Worm (Caenorhabditis elegans) whole organism, L4 larva: Measurements from ENCODE around the gene arl-5.

Source experiments
- T20F7.1 ChIP-seq: fragments of 200-800 bp; sonication (Bioruptor generic); optimal IDR thresholded peaks from 2 replicates; lab custom pipeline; 2018; ENCODE audit warnings: mild to moderate bottlenecking, missing genetic modification characterization, missing compliant biosample characterization
- T26A8.4 ChIP-seq: fragments of 200-800 bp; sonication (Bioruptor generic); IDR thresholded peaks from 2 replicates; pipeline ENCODE4 v1.3.6; 2022; ENCODE audit warnings: missing genetic modification characterization, missing compliant biosample characterization
- Y105C5A.15 ChIP-seq: fragments of 200-800 bp; sonication (Bioruptor generic); IDR thresholded peaks from 2 replicates; pipeline ENCODE4 v1.3.6; 2022; ENCODE audit warnings: missing genetic modification characterization, missing compliant biosample characterization
- Y75B8A.6 ChIP-seq: fragments of 200-800 bp; sonication (Bioruptor generic); IDR thresholded peaks from 2 replicates; pipeline ENCODE4 v1.3.6; 2022; ENCODE audit warnings: missing genetic modification reagents, missing genetic modification characterization, missing compliant biosample characterization
- aha-1 ChIP-seq: fragments of 150-350 bp; peaks from one replicate; lab custom pipeline; 2014; ENCODE audit warnings: missing biosample characterization, missing genetic modification characterization
- aly-2 ChIP-seq: sonication (generic microtip); optimal IDR thresholded peaks from 2 replicates; lab custom pipeline; 2018; ENCODE audit warnings: missing biosample characterization, missing genetic modification characterization
- ama-1 ChIP-seq: fragments of 150-350 bp; optimal IDR thresholded peaks from 2 replicates; lab custom pipeline; 2014; ENCODE audit warnings: inconsistent platforms, mixed read lengths
- ceh-20 ChIP-seq: fragments of 200-800 bp; sonication (Bioruptor generic); IDR thresholded peaks from 2 replicates; pipeline ENCODE4 v1.3.6; 2022; ENCODE audit warnings: missing genetic modification reagents, missing genetic modification characterization, missing compliant biosample characterization
- ceh-82 ChIP-seq: sonication (generic microtip); optimal IDR thresholded peaks from 2 replicates; lab custom pipeline; 2017; ENCODE audit warnings: missing biosample characterization, missing genetic modification characterization
- cey-2 ChIP-seq: sonication (generic microtip); optimal IDR thresholded peaks from 3 replicates; lab custom pipeline; 2017; ENCODE audit warnings: missing genetic modification characterization, mild to moderate bottlenecking, missing compliant biosample characterization, antibody characterized with exemption, borderline replicate concordance; ENCODE audit not compliant: insufficient read depth
- daf-16 ChIP-seq, 3 experiments: sonication (generic microtip); optimal IDR thresholded peaks; 2 replicates each; lab custom pipeline; 2016 to 2017; ENCODE audit warnings: missing genetic modification characterization in 3 of 3, missing genetic modification reagents in 3 of 3, mild to moderate bottlenecking in 2 of 3, missing compliant biosample characterization in 2 of 3, missing biosample characterization in 1 of 3, moderate library complexity in 1 of 3
- dmd-6 ChIP-seq: fragments of 200-800 bp; sonication (Bioruptor generic); IDR thresholded peaks from 2 replicates; pipeline ENCODE4 v1.3.6; 2022; ENCODE audit warnings: missing genetic modification reagents, missing genetic modification characterization, missing compliant biosample characterization
- dpl-1 ChIP-seq: fragments of 150-350 bp; optimal IDR thresholded peaks from 2 replicates; lab custom pipeline; 2014; ENCODE audit warnings: missing biosample characterization, missing genetic modification reagents, missing genetic modification characterization
- dve-1 ChIP-seq: sonication (generic microtip); optimal IDR thresholded peaks from 2 replicates; lab custom pipeline; 2017; ENCODE audit warnings: antibody characterized with exemption, mild to moderate bottlenecking, missing genetic modification characterization, missing compliant biosample characterization; ENCODE audit not compliant: insufficient read depth
- egl-43 ChIP-seq: fragments of 200-800 bp; sonication (Bioruptor generic); IDR thresholded peaks from 2 replicates; pipeline ENCODE4 v1.3.6; 2022; ENCODE audit warnings: missing genetic modification reagents, missing genetic modification characterization, missing compliant biosample characterization
- gei-8 ChIP-seq: fragments of 200-800 bp; sonication (Bioruptor generic); optimal IDR thresholded peaks from 2 replicates; lab custom pipeline; 2018; ENCODE audit warnings: mild to moderate bottlenecking, missing genetic modification characterization, missing compliant biosample characterization
- hif-1 ChIP-seq, 2 experiments: sonication (generic microtip); optimal IDR thresholded peaks; 2 replicates each; lab custom pipeline; 2016 to 2017; ENCODE audit warnings: missing compliant biosample characterization in 2 of 2, missing genetic modification characterization in 2 of 2, missing genetic modification reagents in 2 of 2, missing genotype in 2 of 2, mild to moderate bottlenecking in 1 of 2
- hlh-11 ChIP-seq: fragments of 200-800 bp; sonication (Bioruptor generic); optimal IDR thresholded peaks from 2 replicates; lab custom pipeline; 2018; ENCODE audit warnings: mild to moderate bottlenecking, missing genetic modification characterization, missing compliant biosample characterization
- hlh-30 ChIP-seq: sonication (generic microtip); optimal IDR thresholded peaks from 2 replicates; lab custom pipeline; 2017; ENCODE audit warnings: antibody characterized with exemption, mild to moderate bottlenecking, missing genetic modification characterization, missing compliant biosample characterization; ENCODE audit not compliant: insufficient read depth
- lin-13 ChIP-seq: fragments of 150-350 bp; optimal IDR thresholded peaks from 2 replicates; lab custom pipeline; 2014; ENCODE audit warnings: missing biosample characterization, missing genetic modification reagents, missing genetic modification characterization
- lin-38 ChIP-seq: fragments of 200-800 bp; sonication (Bioruptor generic); IDR thresholded peaks from 2 replicates; pipeline ENCODE4 v1.3.6; 2022; ENCODE audit warnings: missing genetic modification reagents, missing genetic modification characterization, missing compliant biosample characterization
- lin-39 ChIP-seq: fragments of 150-350 bp; optimal IDR thresholded peaks from 2 replicates; lab custom pipeline; 2014; ENCODE audit warnings: missing biosample characterization, missing genetic modification reagents, missing genetic modification characterization
- lsy-2 ChIP-seq, 2 experiments: fragments of 150-350 bp in 1 of 2; sonication (generic microtip) in 1 of 2; optimal IDR thresholded peaks; 2 replicates each; lab custom pipeline; 2014 to 2017; ENCODE audit warnings: missing biosample characterization in 2 of 2, missing genetic modification characterization in 2 of 2
- madf-5 ChIP-seq, 2 experiments: fragments of 200-800 bp; sonication (Bioruptor generic); IDR thresholded peaks; 2 replicates each; pipeline ENCODE4 v1.3.6; 2022; ENCODE audit warnings: missing compliant biosample characterization in 2 of 2, missing genetic modification characterization in 2 of 2
- mdl-1 ChIP-seq, 2 experiments: fragments of 150-350 bp in 1 of 2; sonication (generic microtip) in 1 of 2; optimal IDR thresholded peaks; 2 replicates each; lab custom pipeline; 2014 to 2017; ENCODE audit warnings: missing biosample characterization in 2 of 2, missing genetic modification characterization in 2 of 2
- mep-1 ChIP-seq: fragments of 150-350 bp; sonication (generic microtip); optimal IDR thresholded peaks from 3 replicates; lab custom pipeline; 2014; ENCODE audit warnings: missing biosample characterization, missing genetic modification characterization
- mes-2 ChIP-seq: sonication (generic microtip); optimal IDR thresholded peaks from 2 replicates; lab custom pipeline; 2016; ENCODE audit warnings: missing genotype, mild to moderate bottlenecking, missing genetic modification characterization, missing compliant biosample characterization; ENCODE audit not compliant: poor library complexity, severe bottlenecking
- mxl-2 ChIP-seq: fragments of 200-800 bp; sonication (Bioruptor generic); conservative IDR thresholded peaks from 2 replicates; pipeline ENCODE4 v1.3.6; 2022; ENCODE audit warnings: missing genetic modification reagents, missing genetic modification characterization, missing compliant biosample characterization
- mxl-3 ChIP-seq: fragments of 200-800 bp; sonication (Bioruptor generic); optimal IDR thresholded peaks from 2 replicates; lab custom pipeline; 2018; ENCODE audit warnings: mild to moderate bottlenecking, missing genetic modification characterization, missing compliant biosample characterization
- nhr-10 ChIP-seq: fragments of 150-350 bp; optimal IDR thresholded peaks from 2 replicates; lab custom pipeline; 2014; ENCODE audit warnings: missing biosample characterization, missing genetic modification characterization
- nhr-111 ChIP-seq: fragments of 200-800 bp; sonication (Bioruptor generic); optimal IDR thresholded peaks from 2 replicates; lab custom pipeline; 2018; ENCODE audit warnings: mild to moderate bottlenecking, missing genetic modification characterization, missing compliant biosample characterization
- nhr-25 ChIP-seq: sonication (generic microtip); optimal IDR thresholded peaks from 2 replicates; lab custom pipeline; 2017; ENCODE audit warnings: missing genetic modification characterization, mild to moderate bottlenecking, missing compliant biosample characterization, antibody characterized with exemption, moderate library complexity, borderline replicate concordance; ENCODE audit not compliant: insufficient read depth
- nhr-28 ChIP-seq: fragments of 150-350 bp; optimal IDR thresholded peaks from 2 replicates; lab custom pipeline; 2014; ENCODE audit warnings: missing biosample characterization, missing genetic modification characterization
- nhr-41 ChIP-seq: fragments of 200-800 bp; sonication (Bioruptor generic); IDR thresholded peaks from 2 replicates; pipeline ENCODE4 v1.3.6; 2022; ENCODE audit warnings: missing genetic modification reagents, missing genetic modification characterization, missing compliant biosample characterization
- nhr-48 ChIP-seq: sonication (generic microtip); optimal IDR thresholded peaks from 2 replicates; lab custom pipeline; 2016; ENCODE audit warnings: mild to moderate bottlenecking, missing genetic modification characterization, missing compliant biosample characterization
- nhr-6 ChIP-seq: fragments of 150-350 bp; optimal IDR thresholded peaks from 2 replicates; lab custom pipeline; 2014; ENCODE audit warnings: missing biosample characterization, missing genetic modification characterization
- nhr-77 ChIP-seq: fragments of 150-350 bp; optimal IDR thresholded peaks from 2 replicates; lab custom pipeline; 2014; ENCODE audit warnings: missing biosample characterization, missing genetic modification characterization
- pha-4 ChIP-seq, 2 experiments: fragments of 150-350 bp in 1 of 2; fragments of 200-800 bp in 1 of 2; sonication (Bioruptor generic) in 1 of 2; IDR thresholded peaks in 1 of 2; optimal IDR thresholded peaks in 1 of 2; 2 replicates each; pipeline versions ENCODE4 v1.3.6 to Lab custom; 2014 to 2022; ENCODE audit warnings: missing genetic modification characterization in 2 of 2, missing genetic modification reagents in 2 of 2, missing biosample characterization in 1 of 2, missing compliant biosample characterization in 1 of 2
- php-3 ChIP-seq: fragments of 200-800 bp; sonication (Bioruptor generic); IDR thresholded peaks from 2 replicates; pipeline ENCODE4 v1.3.6; 2022; ENCODE audit warnings: missing genetic modification reagents, missing genetic modification characterization, missing compliant biosample characterization
- tra-1 ChIP-seq: fragments of 200-800 bp; sonication (Bioruptor generic); IDR thresholded peaks from 2 replicates; pipeline ENCODE4 v1.3.6; 2022; ENCODE audit warnings: missing genetic modification reagents, missing genetic modification characterization, missing compliant biosample characterization
- unc-62 ChIP-seq, 3 experiments: fragments of 150-350 bp in 1 of 3; sonication (generic microtip); optimal IDR thresholded peaks in 2 of 3; peaks in 1 of 3; 1 replicate in 1 of 3; 2 replicates in 2 of 3; lab custom pipeline; 2014 to 2017; ENCODE audit warnings: missing biosample characterization in 3 of 3, missing genetic modification characterization in 3 of 3, missing genetic modification reagents in 3 of 3, missing genotype in 1 of 3
- zfp-2 ChIP-seq: sonication (generic microtip); optimal IDR thresholded peaks from 2 replicates; lab custom pipeline; 2016; ENCODE audit warnings: mild to moderate bottlenecking, missing genetic modification characterization, missing compliant biosample characterization
- zip-11 ChIP-seq: fragments of 200-800 bp; sonication (Bioruptor generic); IDR thresholded peaks from 2 replicates; pipeline ENCODE4 v1.3.6; 2022; ENCODE audit warnings: missing genetic modification characterization, missing compliant biosample characterization
- zip-2 ChIP-seq: fragments of 150-350 bp; optimal IDR thresholded peaks from 2 replicates; lab custom pipeline; 2014; ENCODE audit warnings: missing biosample characterization, missing genetic modification characterization
- ztf-7 ChIP-seq: fragments of 150-350 bp; optimal IDR thresholded peaks from 2 replicates; lab custom pipeline; 2014; ENCODE audit warnings: missing biosample characterization, missing genetic modification characterization

The arl-5 gene

ce11 chrIII:9806968-9807559, 16.0 kb upstream of the arl-5 start, which contains the start of gene ZK632.4:
ZK632.4 (minus strand) TSS chrIII:9807454.
- TF ChIP-seq nhr-25 (tag; lab: Kevin White, UChicago) (no peak), unc-62 (GFP tag; optimal IDR thresholded peaks at IDR 0.05 in 1 of 2; lab: Kevin White, UChicago) (peak in 1 of 2 experiments; percentile 92), unc-62 (tag; optimal IDR thresholded peaks at IDR 0.05; lab: Kevin White, UChicago) (no peak), tra-1 (peak; percentile 34; the same call in 1 of the 2 replicates)

ce11 chrIII:9807560-9808046, 15.4 kb upstream of the arl-5 start:
- TF ChIP-seq tra-1 (0 out of 2 replicates have a peak, but pooled peaks have one; percentile 6), Y105C5A.15 (no peak), nhr-6 (tag; lab: Kevin White, UChicago) (peak; percentile 38), hlh-30 (tag; lab: Kevin White, UChicago) (peak; percentile 87), aha-1 (tag; lab: Kevin White, UChicago) (peak; percentile 81), dmd-6 (GFP tag; lab: Robert Waterston, UW) (peak; percentile 37; the same call in 1 of the 2 replicates), pha-4 (GFP tag; IDR thresholded peaks at IDR 0.05; lab: Robert Waterston, UW) (no peak), pha-4 (tag; optimal IDR thresholded peaks at IDR 0.05; lab: Kevin White, UChicago) (no peak), nhr-10 (tag; lab: Kevin White, UChicago) (no peak), mxl-3 (GFP tag; lab: Kevin White, UChicago) (peak; percentile 79), gei-8 (GFP tag; lab: Kevin White, UChicago) (no peak), lsy-2 (tag; optimal IDR thresholded peaks at IDR 0.05; lab: Kevin White, UChicago) (peak; percentile 2 to 25), nhr-48 (tag; lab: Kevin White, UChicago) (peak; percentile 86), lin-38 (GFP tag; lab: Robert Waterston, UW) (peak; percentile 30; the same call in 1 of the 2 replicates), madf-5 (GFP tag; IDR thresholded peaks at IDR 0.05; lab: Robert Waterston, UW) (no peak), aly-2 (no peak), daf-16 (GFP tag; optimal IDR thresholded peaks at IDR 0.05; lab: Kevin White, UChicago) (no peak), daf-16 (tag; optimal IDR thresholded peaks at IDR 0.05; lab: Kevin White, UChicago) (peak; percentile 13), mdl-1 (tag; optimal IDR thresholded peaks at IDR 0.05; lab: Kevin White, UChicago) (peak; percentile 23 to 79), nhr-28 (tag; lab: Kevin White, UChicago) (peak; percentile 75), php-3 (peak; percentile 94), T20F7.1 (GFP tag; lab: Kevin White, UChicago) (no peak), ceh-82 (tag; lab: Kevin White, UChicago) (no peak), dpl-1 (GFP tag; lab: Kevin White, UChicago) (peak; percentile 34), zip-2 (peak; percentile 5), mep-1 (peak; percentile 63), dve-1 (peak; percentile 61), nhr-77 (tag; lab: Kevin White, UChicago) (peak; percentile 45), ama-1 (peak; percentile 64), zfp-2 (tag; lab: Kevin White, UChicago) (no peak), ceh-20 (GFP tag; lab: Robert Waterston, UW) (peak; percentile 72), lin-13 (peak; percentile 8), T26A8.4 (GFP tag; lab: Robert Waterston, UW) (0 out of 2 replicates have a peak, but pooled peaks have one; percentile 15), hlh-11 (tag; lab: Kevin White, UChicago) (peak; percentile 81)

- TF ChIP-seq Y75B8A.6, result no peak
- no peak for TF ChIP-seq nhr-41
- TF ChIP-seq nhr-48 (tag; lab: Kevin White, UChicago), result no peak
- no peak for TF ChIP-seq zip-11 (GFP tag; lab: Robert Waterston, UW)
- no peak for TF ChIP-seq nhr-111 (GFP tag; lab: Kevin White, UChicago)
- no peak for TF ChIP-seq lin-39 (tag; lab: Kevin White, UChicago)
- TF ChIP-seq mes-2 (tag; lab: Kevin White, UChicago), result peak; percentile 35
- TF ChIP-seq hlh-30 (tag; lab: Kevin White, UChicago), result peak; percentile 9
- TF ChIP-seq T20F7.1 (GFP tag; lab: Kevin White, UChicago), result peak; percentile 37
- no peak for TF ChIP-seq ztf-7 (tag; lab: Kevin White, UChicago)
- TF ChIP-seq mxl-2 (GFP tag; lab: Robert Waterston, UW), result no peak
- TF ChIP-seq ama-1, result no peak
- no peak for TF ChIP-seq egl-43 (GFP tag; lab: Robert Waterston, UW)
- peak; percentile 3 for TF ChIP-seq dve-1
- TF ChIP-seq cey-2 (tag; lab: Kevin White, UChicago), result no peak
- TF ChIP-seq hif-1 (tag; optimal IDR thresholded peaks at IDR 0.05; lab: Kevin White, UChicago), result peak in 1 of 2 experiments; percentile 54
These were observed 14.9 kb upstream of the arl-5 start, which contains the start of gene gtap-2 for ce11 chrIII:9808179-9808578. gtap-2 (plus strand) TSS chrIII:9808544.
